Fruit fly (Drosophila melanogaster): ENCODE measurements around the gene CG6966.

The CG6966 gene

DNA sequence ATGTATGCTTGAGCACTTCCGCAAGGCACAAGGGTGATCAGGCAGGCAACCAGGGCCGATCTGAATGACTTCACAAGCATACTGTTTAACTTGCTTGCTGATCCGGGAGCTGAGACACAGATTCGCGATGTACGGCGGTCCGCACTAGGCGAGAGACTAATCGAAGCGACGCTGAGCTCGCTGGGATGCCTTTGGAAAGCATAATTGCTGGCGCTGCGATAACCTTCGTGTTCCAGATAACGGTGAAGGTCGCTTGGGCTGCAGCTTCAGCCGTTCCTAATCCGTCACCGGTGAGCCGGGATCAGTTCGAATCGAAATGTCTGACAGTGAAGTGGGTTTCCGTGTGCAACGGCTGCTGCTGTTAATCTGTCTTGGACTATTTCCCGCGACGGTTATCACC is 41.4 kb upstream of the CG6966 start, which contains the start of the genes CG6912 and CG3984:
Gene CG6912 (minus strand): TSS at position 159 of the 400 bp plus-strand sequence.
Gene CG3984 (plus strand): TSS at position 303 of the 400 bp plus-strand sequence.
- TF ChIP-seq fd59A (GFP tag; optimal IDR thresholded peaks at IDR 0.05) (no peak), CG3919 (GFP tag; optimal IDR thresholded peaks at IDR 0.05) (no peak), svp (GFP tag) (peak; percentile 94), topi (GFP tag; optimal IDR thresholded peaks at IDR 0.05) (no peak), ss (GFP tag; optimal IDR thresholded peaks at IDR 0.05) (no peak), CG11294 (GFP tag; IDR thresholded peaks at IDR 0.05) (no peak), Sox15 (GFP tag; optimal IDR thresholded peaks at IDR 0.05) (no peak)

DNA sequence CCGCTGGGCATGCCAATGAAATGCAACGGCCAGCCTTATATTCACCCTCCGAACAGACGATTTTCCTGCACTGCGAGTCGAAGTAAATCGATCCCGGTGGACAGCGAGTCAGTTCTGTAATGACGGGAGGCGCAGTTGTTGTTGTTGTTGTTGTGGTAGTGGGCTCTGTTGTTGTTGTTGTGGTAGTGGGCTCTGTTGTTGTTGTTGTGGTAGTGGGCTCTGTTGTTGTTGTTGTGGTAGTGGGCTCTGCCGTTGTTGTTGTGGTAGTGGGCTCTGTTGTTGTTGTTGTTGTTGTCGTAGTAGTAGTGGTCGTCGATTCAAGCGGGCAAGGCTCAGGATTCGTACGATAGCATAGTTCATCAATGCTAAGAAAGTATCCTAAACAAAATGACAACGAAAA is 40.6 kb upstream of the CG6966 start:
- TF ChIP-seq CG11762 (GFP tag; optimal IDR thresholded peaks at IDR 0.05; ENCODE audit: insufficient read depth) = no peak
- no peak for TF ChIP-seq Lpt (GFP tag; optimal IDR thresholded peaks at IDR 0.05)
- TF ChIP-seq CG1621 (tag; optimal IDR thresholded peaks at IDR 0.05) = no peak

- TF ChIP-seq CG11762 (GFP tag; optimal IDR thresholded peaks at IDR 0.05; ENCODE audit: insufficient read depth) = no peak
- no peak for TF ChIP-seq CG10631 (GFP tag; optimal IDR thresholded peaks at IDR 0.05)
- TF ChIP-seq CG15336 (GFP tag; IDR thresholded peaks at IDR 0.05) = no peak
- TF ChIP-seq CG6808 (GFP tag; optimal IDR thresholded peaks at IDR 0.05) = no peak
- TF ChIP-seq CG34406 (GFP tag; optimal IDR thresholded peaks at IDR 0.05) = peak; percentile 69
- peak; percentile 36 for TF ChIP-seq CG6854 (GFP tag; optimal IDR thresholded peaks at IDR 0.05)
- TF ChIP-seq salr (GFP tag; optimal IDR thresholded peaks at IDR 0.05) = peak in 1 of 2 experiments; percentile 55
- peak; percentile 61 for TF ChIP-seq CG3919 (GFP tag; optimal IDR thresholded peaks at IDR 0.05)
- no peak for TF ChIP-seq OdsH (GFP tag; optimal IDR thresholded peaks at IDR 0.05)
- peak; percentile 40 for TF ChIP-seq CG1621 (tag; optimal IDR thresholded peaks at IDR 0.05)
- peak; percentile 48 for TF ChIP-seq lz (GFP tag; optimal IDR thresholded peaks at IDR 0.05)
- TF ChIP-seq Sox102F (GFP tag; optimal IDR thresholded peaks at IDR 0.05) = peak; percentile 73
- TF ChIP-seq dsx (GFP tag; optimal IDR thresholded peaks at IDR 0.05; ENCODE audit: poor library complexity, severe bottlenecking) = peak; percentile 92
- TF ChIP-seq Lpt (GFP tag; optimal IDR thresholded peaks at IDR 0.05) = peak; percentile 44
- TF ChIP-seq fkh (GFP tag; optimal IDR thresholded peaks at IDR 0.05) = peak; percentile 75
- peak; percentile 23 for TF ChIP-seq CG3032 (tag; optimal IDR thresholded peaks at IDR 0.05)
- peak; percentile 49 for TF ChIP-seq Met (GFP tag; optimal IDR thresholded peaks at IDR 0.05)
- peak; percentile 22 for TF ChIP-seq CG16779 (tag; optimal IDR thresholded peaks at IDR 0.05)
- TF ChIP-seq esn (GFP tag; optimal IDR thresholded peaks at IDR 0.05) = peak; percentile 69
- TF ChIP-seq fd85E (GFP tag; optimal IDR thresholded peaks at IDR 0.05) = no peak
- TF ChIP-seq CG4318 (GFP tag; optimal IDR thresholded peaks at IDR 0.05) = no peak
- TF ChIP-seq Eip78C (GFP tag) = peak; percentile 92
- TF ChIP-seq achi (GFP tag; optimal IDR thresholded peaks at IDR 0.05) = peak; percentile 62
- TF ChIP-seq topi (GFP tag; optimal IDR thresholded peaks at IDR 0.05) = peak; percentile 40
- TF ChIP-seq svp (GFP tag) = peak; percentile 51
- TF ChIP-seq Sox14 (GFP tag; optimal IDR thresholded peaks at IDR 0.05) = peak; percentile 88
- TF ChIP-seq net (GFP tag; optimal IDR thresholded peaks at IDR 0.05) = peak; percentile 61
- TF ChIP-seq Gug (GFP tag; IDR thresholded peaks at IDR 0.05) = no peak
- peak; percentile 21 for TF ChIP-seq cyc (GFP tag; optimal IDR thresholded peaks at IDR 0.05)
- TF ChIP-seq vri (GFP tag; optimal IDR thresholded peaks at IDR 0.05) = peak; percentile 77
- peak; percentile 18 for TF ChIP-seq Eip75B (GFP tag; optimal IDR thresholded peaks at IDR 0.05)
- TF ChIP-seq CG8632 (GFP tag; optimal IDR thresholded peaks at IDR 0.05) = no peak
- peak; percentile 32 for TF ChIP-seq pdm3 (GFP tag; optimal IDR thresholded peaks at IDR 0.05)
- TF ChIP-seq CG31627 (GFP tag; optimal IDR thresholded peaks at IDR 0.05) = peak; percentile 29
- TF ChIP-seq Hr39 (GFP tag; optimal IDR thresholded peaks at IDR 0.05) = peak; percentile 28
- TF ChIP-seq ss (GFP tag; optimal IDR thresholded peaks at IDR 0.05) = peak in 1 of 2 experiments; percentile 34
- no peak for TF ChIP-seq Smox (GFP tag; optimal IDR thresholded peaks at IDR 0.05)
- peak; percentile 16 for TF ChIP-seq CG6276 (GFP tag; optimal IDR thresholded peaks at IDR 0.05)
- TF ChIP-seq Ets96B (tag; optimal IDR thresholded peaks at IDR 0.05) = peak; percentile 12
- peak; percentile 24 for TF ChIP-seq CG6792 (GFP tag; optimal IDR thresholded peaks at IDR 0.05)
Measured at dm6 chr3R:15131677-15132076, 36.2 kb upstream of the CG6966 start, which contains the start of gene CG42788. TSS of gene CG42788 (minus strand) at chr3R:15131926.
